Worm (Caenorhabditis elegans) whole organism, early embryonic: ENCODE data around the gene T16H12.3.

Source experiments
- B0310.2 ChIP-seq: sonication (generic microtip); optimal IDR thresholded peaks from 2 replicates; lab custom pipeline; 2016; ENCODE audit warnings: mild to moderate bottlenecking, missing genetic modification characterization, missing compliant biosample characterization
- F13C5.2 ChIP-seq: sonication (generic microtip); optimal IDR thresholded peaks from 2 replicates; lab custom pipeline; 2017; ENCODE audit warnings: mild to moderate bottlenecking, missing genetic modification characterization, inconsistent platforms, missing compliant biosample characterization
- aly-1 ChIP-seq: sonication (generic microtip); optimal IDR thresholded peaks from 2 replicates; lab custom pipeline; 2016; ENCODE audit warnings: missing genetic modification characterization, missing compliant biosample characterization
- ama-1 ChIP-seq: fragments of 150-350 bp; optimal IDR thresholded peaks from 2 replicates; lab custom pipeline; 2014
- ceh-13 ChIP-seq: fragments of 200-800 bp; sonication (Bioruptor generic); optimal IDR thresholded peaks from 2 replicates; lab custom pipeline; 2018; ENCODE audit warnings: mild to moderate bottlenecking, missing genetic modification characterization, missing compliant biosample characterization
- ceh-36 ChIP-seq: sonication (generic microtip); optimal IDR thresholded peaks from 2 replicates; lab custom pipeline; 2016; ENCODE audit warnings: missing genetic modification characterization, inconsistent platforms, missing compliant biosample characterization
- ets-7 ChIP-seq: sonication (generic microtip); optimal IDR thresholded peaks from 2 replicates; lab custom pipeline; 2016; ENCODE audit warnings: missing genotype, missing genetic modification characterization, missing compliant biosample characterization
- flt-1 ChIP-seq: fragments of 200-800 bp; sonication (Bioruptor generic); IDR thresholded peaks from 2 replicates; pipeline ENCODE4 v1.3.6; 2022; ENCODE audit warnings: missing genetic modification characterization, missing compliant biosample characterization
- hmbx-1 ChIP-seq: sonication (generic microtip); optimal IDR thresholded peaks from 2 replicates; lab custom pipeline; 2016; ENCODE audit warnings: mild to moderate bottlenecking, missing genetic modification characterization, missing compliant biosample characterization
- hmg-4 ChIP-seq: fragments of 200-800 bp; sonication (Bioruptor generic); optimal IDR thresholded peaks from 2 replicates; lab custom pipeline; 2018; ENCODE audit warnings: mild to moderate bottlenecking, missing genetic modification characterization, missing compliant biosample characterization
- hnd-1 ChIP-seq: sonication (generic microtip); optimal IDR thresholded peaks from 2 replicates; lab custom pipeline; 2016; ENCODE audit warnings: missing genetic modification characterization, missing compliant biosample characterization
- pes-1 ChIP-seq: fragments of 200-800 bp; sonication (Bioruptor generic); IDR thresholded peaks from 2 replicates; pipeline ENCODE4 v1.3.6; 2022; ENCODE audit warnings: missing genetic modification reagents, missing genetic modification characterization, missing compliant biosample characterization
- scrt-1 ChIP-seq: fragments of 200-800 bp; sonication (Bioruptor generic); IDR thresholded peaks from 2 replicates; pipeline ENCODE4 v1.3.6; 2022; ENCODE audit warnings: missing genetic modification characterization, missing compliant biosample characterization
- sea-1 ChIP-seq: fragments of 200-800 bp; sonication (Bioruptor generic); conservative IDR thresholded peaks from 2 replicates; pipeline ENCODE4 v1.3.6; 2022; ENCODE audit warnings: missing genetic modification characterization, missing compliant biosample characterization
- tbx-11 ChIP-seq: fragments of 200-800 bp; sonication (Bioruptor generic); IDR thresholded peaks from 2 replicates; pipeline ENCODE4 v1.3.6; 2022; ENCODE audit warnings: missing genetic modification characterization, missing compliant biosample characterization
- tbx-37 ChIP-seq: fragments of 200-800 bp; sonication (Bioruptor generic); conservative IDR thresholded peaks from 2 replicates; pipeline ENCODE4 v1.3.6; 2022; ENCODE audit warnings: missing genetic modification reagents, missing genetic modification characterization, missing compliant biosample characterization
- tra-4 ChIP-seq: sonication (generic microtip); optimal IDR thresholded peaks from 2 replicates; lab custom pipeline; 2017; ENCODE audit warnings: missing genetic modification characterization, missing compliant biosample characterization

Gene T16H12.3

DNA sequence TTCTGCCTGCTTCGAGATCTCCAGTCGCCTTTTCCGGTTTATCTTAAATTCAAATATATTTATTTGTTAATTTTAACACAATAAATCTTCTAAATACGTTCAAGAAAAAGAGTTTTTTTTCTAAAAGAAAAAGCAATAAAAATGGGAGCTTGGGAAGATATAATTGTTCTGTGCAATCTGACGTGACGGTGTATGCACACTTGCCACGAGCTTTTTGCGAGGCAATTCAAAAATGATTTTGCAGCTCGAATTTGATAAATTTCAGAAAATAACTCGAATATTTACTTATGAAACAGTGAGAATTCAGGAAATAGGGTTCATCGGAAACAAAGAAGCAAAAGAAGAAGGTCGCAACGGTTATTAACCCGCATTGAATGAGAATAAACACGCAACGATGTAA, 10.0 kb upstream of the T16H12.3 start:
- TF ChIP-seq tbx-11 (GFP tag; lab: Robert Waterston, UW) = no peak
- TF ChIP-seq flt-1 = no peak
- TF ChIP-seq hmg-4 (GFP tag; lab: Kevin White, UChicago) = no peak
- TF ChIP-seq tra-4 (tag; lab: Kevin White, UChicago) = no peak
- TF ChIP-seq pes-1 = no peak
- TF ChIP-seq B0310.2 = no peak
- TF ChIP-seq ama-1 (lab: Kevin White, UChicago) = no peak
- TF ChIP-seq ceh-13 = no peak
- no peak for TF ChIP-seq F13C5.2 (tag; lab: Kevin White, UChicago)
- no peak for TF ChIP-seq ceh-36
- TF ChIP-seq sea-1 (GFP tag; lab: Robert Waterston, UW) = no peak

- TF ChIP-seq F13C5.2 (tag; lab: Kevin White, UChicago) (no peak), ceh-13 (no peak), tbx-37 (GFP tag; lab: Robert Waterston, UW) (no peak), tra-4 (tag; lab: Kevin White, UChicago) (no peak), flt-1 (no peak), ets-7 (tag; lab: Kevin White, UChicago) (no peak), ceh-36 (no peak), scrt-1 (GFP tag; lab: Robert Waterston, UW) (no peak), pes-1 (no peak)
Observed at ce11 chrIII:10090685-10091084, 7.6 kb upstream of the T16H12.3 start, which contains the start of gene gtf-2H2C. Gene gtf-2H2C (minus strand): TSS chrIII:10090785.

DNA sequence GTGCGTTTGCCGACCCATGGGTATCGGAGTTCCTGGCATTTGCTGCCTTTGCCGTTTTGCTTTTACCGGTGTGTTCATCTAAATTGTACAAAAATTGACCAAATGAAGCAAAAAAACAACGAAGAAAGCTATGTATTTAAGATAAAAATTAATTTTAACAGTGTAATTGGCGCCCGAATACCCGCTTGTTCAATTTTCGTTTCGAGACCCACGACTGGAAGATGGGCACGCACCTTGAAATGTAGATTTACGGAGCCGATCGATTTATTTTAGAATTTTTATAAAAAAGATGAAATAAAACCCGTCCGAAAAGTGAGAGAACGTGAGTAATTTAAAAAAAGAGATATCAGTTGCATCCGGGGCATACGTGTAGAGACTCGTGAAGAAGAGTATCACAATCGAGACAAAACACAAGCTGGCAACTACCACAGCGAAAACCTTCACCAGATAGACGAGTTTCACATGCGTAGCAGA, 5.5 kb upstream of the T16H12.3 start, which contains the start of gene hal-2:
Gene hal-2, minus strand, starts transcription at position 424 of the 474 bp plus-strand sequence.
- TF ChIP-seq hmbx-1 (tag; lab: Kevin White, UChicago) = no peak
- TF ChIP-seq hnd-1 (tag; lab: Kevin White, UChicago) = no peak

ce11 chrIII:10085983-10086382, 2.9 kb upstream of the T16H12.3 start, which contains the start of gene T16H12.2:
Gene T16H12.2 (plus strand): TSS chrIII:10086283.
- TF ChIP-seq ceh-36 (no peak), ceh-13 (no peak), flt-1 (no peak), ets-7 (tag; lab: Kevin White, UChicago) (no peak), tbx-11 (GFP tag; lab: Robert Waterston, UW) (no peak), aly-1 (tag; lab: Kevin White, UChicago) (no peak), hmg-4 (GFP tag; lab: Kevin White, UChicago) (no peak), ama-1 (lab: Kevin White, UChicago) (no peak), hmbx-1 (tag; lab: Kevin White, UChicago) (no peak), B0310.2 (no peak), F13C5.2 (tag; lab: Kevin White, UChicago) (no peak), sea-1 (GFP tag; lab: Robert Waterston, UW) (no peak), pes-1 (no peak), tra-4 (tag; lab: Kevin White, UChicago) (no peak), hnd-1 (tag; lab: Kevin White, UChicago) (no peak)

ce11 chrIII:10085574-10085973, 2.5 kb upstream of the T16H12.3 start:
- TF ChIP-seq aly-1 (tag; lab: Kevin White, UChicago) = no peak
- TF ChIP-seq scrt-1 (GFP tag; lab: Robert Waterston, UW) = no peak
- TF ChIP-seq hnd-1 (tag; lab: Kevin White, UChicago) = no peak
- no peak for TF ChIP-seq tbx-37 (GFP tag; lab: Robert Waterston, UW)
- TF ChIP-seq sea-1 (GFP tag; lab: Robert Waterston, UW) = no peak
- no peak for TF ChIP-seq pes-1
- TF ChIP-seq flt-1 = no peak
- no peak for TF ChIP-seq ceh-13
- TF ChIP-seq ama-1 (lab: Kevin White, UChicago) = no peak
- TF ChIP-seq B0310.2 = no peak
- no peak for TF ChIP-seq hmbx-1 (tag; lab: Kevin White, UChicago)

DNA sequence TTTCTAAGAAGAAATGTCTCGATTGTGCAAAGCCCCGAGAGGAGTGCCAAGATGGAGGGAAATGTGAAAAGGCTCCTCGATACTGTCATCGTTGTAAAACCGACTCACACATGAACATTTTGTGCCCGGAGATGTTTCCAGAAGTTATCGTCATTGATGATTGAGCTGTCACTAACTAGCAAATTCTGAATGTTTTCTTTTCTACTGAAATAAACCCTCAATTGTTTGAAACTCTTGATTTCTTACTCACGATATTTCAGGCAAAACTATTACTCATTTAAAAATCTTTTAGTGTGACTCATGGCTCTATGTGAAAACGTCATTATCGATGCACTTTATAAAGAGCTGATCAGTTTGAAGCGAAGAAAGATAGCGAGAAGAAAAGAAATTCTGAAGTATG, 2.0 kb upstream of the T16H12.3 start, which contains the start of gene T16H12.13:
Gene T16H12.13, plus strand, starts transcription at position 301 of the 400 bp plus-strand sequence.
- TF ChIP-seq tra-4 (tag; lab: Kevin White, UChicago) (no peak), B0310.2 (no peak), ceh-13 (no peak), sea-1 (GFP tag; lab: Robert Waterston, UW) (no peak), hmbx-1 (tag; lab: Kevin White, UChicago) (no peak), ets-7 (tag; lab: Kevin White, UChicago) (no peak), hnd-1 (tag; lab: Kevin White, UChicago) (no peak)

ce11 chrIII:10078784-10079183, 4.3 kb downstream of the T16H12.3 start:
- no peak for TF ChIP-seq hmbx-1 (tag; lab: Kevin White, UChicago)
- TF ChIP-seq tbx-37 (GFP tag; lab: Robert Waterston, UW) = no peak
- TF ChIP-seq ceh-36 = no peak
- no peak for TF ChIP-seq hnd-1 (tag; lab: Kevin White, UChicago)
- TF ChIP-seq aly-1 (tag; lab: Kevin White, UChicago) = no peak
- TF ChIP-seq B0310.2 = no peak
- no peak for TF ChIP-seq F13C5.2 (tag; lab: Kevin White, UChicago)
- TF ChIP-seq sea-1 (GFP tag; lab: Robert Waterston, UW) = no peak
- no peak for TF ChIP-seq tbx-11 (GFP tag; lab: Robert Waterston, UW)
- TF ChIP-seq ets-7 (tag; lab: Kevin White, UChicago) = no peak
- no peak for TF ChIP-seq pes-1
- TF ChIP-seq ceh-13 = no peak
- no peak for TF ChIP-seq scrt-1 (GFP tag; lab: Robert Waterston, UW)
- no peak for TF ChIP-seq ama-1 (lab: Kevin White, UChicago)
- no peak for TF ChIP-seq tra-4 (tag; lab: Kevin White, UChicago)

- TF ChIP-seq tra-4 (tag; lab: Kevin White, UChicago) (no peak), ets-7 (tag; lab: Kevin White, UChicago) (no peak), scrt-1 (GFP tag; lab: Robert Waterston, UW) (no peak), ceh-13 (no peak), tbx-37 (GFP tag; lab: Robert Waterston, UW) (no peak), tbx-11 (GFP tag; lab: Robert Waterston, UW) (no peak), hnd-1 (tag; lab: Kevin White, UChicago) (no peak), ceh-36 (no peak), hmg-4 (GFP tag; lab: Kevin White, UChicago) (no peak), aly-1 (tag; lab: Kevin White, UChicago) (no peak)
Observed at ce11 chrIII:10078151-10078550, 4.9 kb downstream of the T16H12.3 start, which contains the start of gene T16G12.9. Gene T16G12.9 (minus strand): TSS chrIII:10078251.
